Worm (Caenorhabditis elegans): ENCODE measurements around the gene C17B7.5.

Gene C17B7.5

DNA sequence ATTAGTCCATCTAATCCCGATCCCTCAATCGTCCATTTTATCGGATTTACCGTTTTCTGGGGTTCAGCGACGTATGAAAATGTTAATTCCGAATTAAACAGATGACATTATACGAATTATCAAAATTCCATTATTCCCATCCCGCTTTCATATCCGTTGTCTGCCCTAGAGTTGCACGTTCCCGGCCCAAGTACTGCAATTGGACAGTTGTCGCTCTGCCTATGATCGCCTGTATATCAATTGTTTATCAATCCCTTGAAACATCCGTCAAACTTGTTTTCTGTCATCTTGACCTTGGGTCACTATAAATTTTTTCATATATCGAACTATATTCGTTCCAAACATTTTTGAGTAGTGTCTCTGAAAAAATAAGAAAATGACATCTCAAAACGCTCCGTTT lies 24.8 kb downstream of the C17B7.5 start, which contains the start of gene C04E12.5:
C04E12.5 (plus strand) TSS at position 301 of the 400 bp plus-strand sequence.
- TF ChIP-seq efl-1 (GFP tag; optimal IDR thresholded peaks at IDR 0.05) (no peak), ztf-28 (GFP tag; IDR thresholded peaks at IDR 0.05) (no peak), ztf-18 (tag; optimal IDR thresholded peaks at IDR 0.05) (no peak), repo-1 (tag; optimal IDR thresholded peaks at IDR 0.05) (no peak), nfya-1 (tag; optimal IDR thresholded peaks at IDR 0.05; ENCODE audit: borderline replicate concordance, insufficient read depth) (no peak), snpc-1.1 (tag; optimal IDR thresholded peaks at IDR 0.05; ENCODE audit: insufficient read depth) (no peak), xnd-1 (tag; optimal IDR thresholded peaks at IDR 0.05) (no peak), ets-4 (GFP tag; optimal IDR thresholded peaks at IDR 0.05) (no peak)

DNA sequence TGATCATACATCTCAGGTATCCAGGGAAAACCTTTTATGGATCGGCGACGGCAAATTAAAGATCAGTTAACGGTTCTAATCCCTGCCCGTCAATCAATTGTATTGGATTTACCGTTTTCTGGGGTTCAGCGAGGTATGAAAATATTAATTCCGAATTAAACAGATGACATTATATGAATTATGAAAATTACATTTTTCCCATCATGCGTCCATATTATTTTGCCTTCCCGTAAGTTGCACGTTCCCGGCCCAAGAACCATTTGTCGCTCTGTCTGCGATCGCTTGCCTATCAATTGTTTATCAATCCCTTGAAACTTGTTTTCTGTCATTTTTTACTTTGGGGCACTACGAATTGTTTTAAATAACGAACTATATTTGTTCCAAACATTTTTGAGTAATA lies 28.2 kb downstream of the C17B7.5 start:
- TF ChIP-seq cebp-1 (GFP tag; IDR thresholded peaks at IDR 0.05) = no peak
- TF ChIP-seq cebp-1 (tag; optimal IDR thresholded peaks at IDR 0.05) = no peak
- TF ChIP-seq hrde-1 (tag; optimal IDR thresholded peaks at IDR 0.05; ENCODE audit: borderline replicate concordance) = no peak
- no peak for TF ChIP-seq mxl-1 (tag; optimal IDR thresholded peaks at IDR 0.05)
- TF ChIP-seq ceh-100 (GFP tag; IDR thresholded peaks at IDR 0.05) = no peak
- TF ChIP-seq hlh-26 (GFP tag; conservative IDR thresholded peaks at IDR 0.05) = no peak
- TF ChIP-seq lag-1 (GFP tag; IDR thresholded peaks at IDR 0.05) = no peak
- TF ChIP-seq F49E8.2 (tag; optimal IDR thresholded peaks at IDR 0.05; ENCODE audit: insufficient read depth) = no peak
- TF ChIP-seq F10E7.11 (tag; optimal IDR thresholded peaks at IDR 0.05) = no peak
- no peak for TF ChIP-seq Y79H2A.3 (GFP tag; conservative IDR thresholded peaks at IDR 0.05)
- TF ChIP-seq Y95B8A.8 (GFP tag; IDR thresholded peaks at IDR 0.05) = no peak
- no peak for TF ChIP-seq cebp-2 (GFP tag; IDR thresholded peaks at IDR 0.05)
- TF ChIP-seq xnd-1 (tag; optimal IDR thresholded peaks at IDR 0.05) = no peak
- TF ChIP-seq attf-6 (GFP tag; IDR thresholded peaks at IDR 0.05) = no peak
- no peak for TF ChIP-seq B0019.2 (GFP tag; conservative IDR thresholded peaks at IDR 0.05)
- no peak for TF ChIP-seq egl-44 (GFP tag; IDR thresholded peaks at IDR 0.05)
- TF ChIP-seq ztf-25 (GFP tag; IDR thresholded peaks at IDR 0.05) = no peak
- no peak for TF ChIP-seq let-526 (GFP tag; IDR thresholded peaks at IDR 0.05)
- TF ChIP-seq snpc-1.1 (tag; optimal IDR thresholded peaks at IDR 0.05; ENCODE audit: insufficient read depth) = no peak
- no peak for TF ChIP-seq lin-54 (GFP tag; optimal IDR thresholded peaks at IDR 0.05)
- no peak for TF ChIP-seq dpff-1 (tag; optimal IDR thresholded peaks at IDR 0.05)

DNA sequence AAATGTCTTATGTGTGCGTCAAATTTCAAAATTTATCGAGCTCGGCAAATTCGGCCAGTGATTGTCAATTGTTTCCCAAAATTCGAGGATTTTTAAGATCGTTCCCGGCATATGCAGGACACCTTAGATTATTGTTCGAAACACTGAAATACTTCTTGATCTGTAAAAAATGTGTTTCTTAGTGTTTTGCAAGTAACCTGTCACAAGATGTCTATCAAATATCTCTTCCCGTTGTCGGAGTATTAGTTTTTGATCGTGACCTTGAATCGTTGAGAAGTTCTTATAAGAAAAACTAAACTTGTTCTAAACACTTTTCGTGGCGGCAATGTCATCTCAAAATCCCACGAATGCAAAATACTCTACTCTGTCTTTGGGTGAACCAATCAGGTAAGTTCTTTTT lies 29.0 kb downstream of the C17B7.5 start, which contains the start of gene C04E12.4:
C04E12.4 (plus strand) TSS at position 301 of the 400 bp plus-strand sequence.
- TF ChIP-seq dpl-1 (GFP tag; optimal IDR thresholded peaks at IDR 0.05) = no peak
- no peak for TF ChIP-seq nfya-2 (GFP tag; IDR thresholded peaks at IDR 0.05)
- no peak for TF ChIP-seq F52B5.7 (tag; optimal IDR thresholded peaks at IDR 0.05)
- TF ChIP-seq F23B12.7 (tag; optimal IDR thresholded peaks at IDR 0.05; ENCODE audit: insufficient read depth) = no peak
- TF ChIP-seq ceh-79 (tag; optimal IDR thresholded peaks at IDR 0.05) = no peak
- no peak for TF ChIP-seq nfyb-1 (GFP tag; IDR thresholded peaks at IDR 0.05)
- no peak for TF ChIP-seq F39B2.1 (GFP tag; IDR thresholded peaks at IDR 0.05)
- TF ChIP-seq xnd-1 (tag; optimal IDR thresholded peaks at IDR 0.05) = no peak
- TF ChIP-seq ekl-4 (GFP tag; IDR thresholded peaks at IDR 0.05) = no peak
- TF ChIP-seq T26A5.8 (tag; optimal IDR thresholded peaks at IDR 0.05) = no peak
- no peak for TF ChIP-seq F37B4.10 (GFP tag; IDR thresholded peaks at IDR 0.05)
- TF ChIP-seq let-526 (GFP tag; IDR thresholded peaks at IDR 0.05) = no peak
- TF ChIP-seq attf-6 (GFP tag; IDR thresholded peaks at IDR 0.05) = no peak
- TF ChIP-seq Y53F4B.3 (GFP tag; IDR thresholded peaks at IDR 0.05) = no peak
- TF ChIP-seq ztf-6 (GFP tag; IDR thresholded peaks at IDR 0.05) = no peak
- TF ChIP-seq ceh-91 (GFP tag; IDR thresholded peaks at IDR 0.05) = no peak

Measured in whole organism, young adult.